Worm (Caenorhabditis elegans) whole organism, L3 larva: ENCODE measurements around the gene F56D6.9.

Experiments used
- ama-1 ChIP-seq: fragments of 150-350 bp; optimal IDR thresholded peaks from 2 replicates; lab custom pipeline; 2018
- ceh-82 ChIP-seq: fragments of 150-350 bp; optimal IDR thresholded peaks from 2 replicates; lab custom pipeline; 2014; ENCODE audit warnings: missing biosample characterization, missing genetic modification characterization
- egl-27 ChIP-seq: sonication (generic microtip); optimal IDR thresholded peaks from 4 replicates; lab custom pipeline; 2017; ENCODE audit warnings: missing biosample characterization, missing genetic modification reagents, missing genetic modification characterization
- elt-1 ChIP-seq: fragments of 150-350 bp; optimal IDR thresholded peaks from 2 replicates; lab custom pipeline; 2014; ENCODE audit warnings: missing biosample characterization, missing genetic modification characterization
- lin-15B ChIP-seq: fragments of 150-350 bp; optimal IDR thresholded peaks from 2 replicates; lab custom pipeline; 2014; ENCODE audit warnings: missing biosample characterization, missing genetic modification characterization
- nhr-12 ChIP-seq: fragments of 150-350 bp; optimal IDR thresholded peaks from 2 replicates; lab custom pipeline; 2014; ENCODE audit warnings: missing biosample characterization, missing genetic modification characterization
- nhr-76 ChIP-seq: fragments of 150-350 bp; sonication (generic microtip); optimal IDR thresholded peaks from 5 replicates; lab custom pipeline; 2014; ENCODE audit warnings: missing biosample characterization, missing genetic modification characterization
- nhr-77 ChIP-seq: fragments of 150-350 bp; optimal IDR thresholded peaks from 2 replicates; lab custom pipeline; 2014; ENCODE audit warnings: missing biosample characterization, missing genetic modification characterization
- pqm-1 ChIP-seq: fragments of 150-350 bp; optimal IDR thresholded peaks from 2 replicates; lab custom pipeline; 2017; ENCODE audit warnings: missing biosample characterization, missing genetic modification characterization, inconsistent platforms

ce11 chrIV:3918160-3918559 is 26.0 kb downstream of the F56D6.9 start, which contains the start of gene F56D6.23:
- TF ChIP-seq lin-15B (tag; lab: Kevin White, UChicago): no peak
- no peak for TF ChIP-seq egl-27
- TF ChIP-seq pqm-1: no peak
- TF ChIP-seq nhr-76 (tag; lab: Kevin White, UChicago): no peak
- TF ChIP-seq ama-1 (lab: Kevin White, UChicago): no peak
- TF ChIP-seq ceh-82: no peak
- no peak for TF ChIP-seq elt-1 (tag; lab: Kevin White, UChicago)
- no peak for TF ChIP-seq nhr-12
- TF ChIP-seq nhr-77: no peak
